Fruit fly (Drosophila melanogaster): ENCODE results near the gene CG14717.

The CG14717 gene

DNA sequence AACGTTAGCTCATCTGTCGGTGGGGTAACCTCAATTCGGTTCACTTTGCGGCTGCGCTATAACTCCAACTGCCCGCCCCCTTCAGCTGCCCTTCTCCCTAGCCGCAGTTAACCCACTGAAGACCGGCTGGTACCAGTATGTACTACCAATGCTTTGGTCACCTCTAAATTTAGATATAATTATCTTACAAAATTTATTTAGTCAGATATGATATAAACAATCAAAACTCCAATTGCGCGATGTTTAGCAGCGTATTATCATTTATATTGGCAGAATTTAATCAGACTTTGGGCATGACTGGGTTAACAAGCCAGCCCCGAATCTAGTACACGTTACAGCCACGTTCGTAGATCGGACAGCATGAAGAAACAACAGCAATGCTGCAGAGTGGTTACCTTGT, 34.6 kb upstream of the CG14717 start (continued):
- TF ChIP-seq CoRest (tag; optimal IDR thresholded peaks at IDR 0.05) (peak; percentile 56), CG4360 (GFP tag; IDR thresholded peaks at IDR 0.05) (no peak), al (GFP tag; IDR thresholded peaks at IDR 0.05) (no peak), Vsx1 (GFP tag; optimal IDR thresholded peaks at IDR 0.05) (no peak), ken (GFP tag; IDR thresholded peaks at IDR 0.05) (no peak), MESR4 (GFP tag; optimal IDR thresholded peaks at IDR 0.05) (no peak), sim (GFP tag; IDR thresholded peaks at IDR 0.05) (0 out of 2 replicates have a peak, but pooled peaks have one; percentile 9), BtbVII (GFP tag; optimal IDR thresholded peaks at IDR 0.05) (peak; percentile 57), CG2678 (tag; optimal IDR thresholded peaks at IDR 0.05) (peak; percentile 66), CG15696 (tag; optimal IDR thresholded peaks at IDR 0.05) (no peak), Ets97D (GFP tag; optimal IDR thresholded peaks at IDR 0.05) (no peak), CG6791 (GFP tag; IDR thresholded peaks at IDR 0.05; ENCODE audit: partially characterized antibody) (no peak), aop (GFP tag; IDR thresholded peaks at IDR 0.05) (no peak), Trl (optimal IDR thresholded peaks at IDR 0.05) (no peak), Trl (GFP tag; optimal IDR thresholded peaks at IDR 0.05) (no peak), gfzf (GFP tag; optimal IDR thresholded peaks at IDR 0.05) (no peak), ash1 (GFP tag; optimal IDR thresholded peaks at IDR 0.05) (no peak), CG10543 (GFP tag; optimal IDR thresholded peaks at IDR 0.05) (peak; percentile 30), Jarid2 (GFP tag; optimal IDR thresholded peaks at IDR 0.05) (peak; percentile 11), NC2α (GFP tag; optimal IDR thresholded peaks at IDR 0.05) (no peak), cg (GFP tag; optimal IDR thresholded peaks at IDR 0.05) (no peak), tx (GFP tag; optimal IDR thresholded peaks at IDR 0.05) (no peak), kay (GFP tag; optimal IDR thresholded peaks at IDR 0.05) (no peak), Hsf (GFP tag; optimal IDR thresholded peaks at IDR 0.05) (no peak), CG5180 (GFP tag; optimal IDR thresholded peaks at IDR 0.05) (peak; percentile 53), jigr1 (GFP tag; IDR thresholded peaks at IDR 0.05) (no peak), Blimp-1 (GFP tag; optimal IDR thresholded peaks at IDR 0.05) (no peak), yki (optimal IDR thresholded peaks at IDR 0.05) (no peak), CG18599 (GFP tag; optimal IDR thresholded peaks at IDR 0.05) (peak; percentile 64), cwo (GFP tag; optimal IDR thresholded peaks at IDR 0.05) (peak; percentile 64), corto (GFP tag; optimal IDR thresholded peaks at IDR 0.05) (no peak), CG4328 (GFP tag; optimal IDR thresholded peaks at IDR 0.05) (no peak), CG15269 (tag; optimal IDR thresholded peaks at IDR 0.05) (peak; percentile 83), Ravus (GFP tag; IDR thresholded peaks at IDR 0.05) (no peak), CG10565 (GFP tag; optimal IDR thresholded peaks at IDR 0.05) (no peak), ato (GFP tag; IDR thresholded peaks at IDR 0.05; ENCODE audit: partially characterized antibody) (no peak), dimm (GFP tag; IDR thresholded peaks at IDR 0.05) (peak; percentile 20; the same call in 1 of the 2 replicates), az2 (GFP tag; optimal IDR thresholded peaks at IDR 0.05) (peak; percentile 27), CG8924 (tag; optimal IDR thresholded peaks at IDR 0.05) (peak; percentile 64), CG14965 (GFP tag; optimal IDR thresholded peaks at IDR 0.05; ENCODE audit: borderline replicate concordance) (no peak), CG17802 (tag; optimal IDR thresholded peaks at IDR 0.05) (no peak), gsb-n (tag; optimal IDR thresholded peaks at IDR 0.05) (peak; percentile 17), h (optimal IDR thresholded peaks at IDR 0.05) (no peak), CG12942 (GFP tag; optimal IDR thresholded peaks at IDR 0.05) (no peak), hth (optimal IDR thresholded peaks at IDR 0.05) (no peak), sna (GFP tag; IDR thresholded peaks at IDR 0.05; ENCODE audit: partially characterized antibody) (no peak), pzg (GFP tag; optimal IDR thresholded peaks at IDR 0.05) (no peak), CG18476 (GFP tag; optimal IDR thresholded peaks at IDR 0.05) (no peak), CG7963 (GFP tag; IDR thresholded peaks at IDR 0.05; ENCODE audit: partially characterized antibody) (no peak), peb (GFP tag; IDR thresholded peaks at IDR 0.05) (no peak), vfl (GFP tag; optimal IDR thresholded peaks at IDR 0.05) (no peak), lab (GFP tag; optimal IDR thresholded peaks at IDR 0.05) (peak; percentile 65)
